Worm (Caenorhabditis elegans): ENCODE data around the gene elo-1.

elo-1 gene

DNA sequence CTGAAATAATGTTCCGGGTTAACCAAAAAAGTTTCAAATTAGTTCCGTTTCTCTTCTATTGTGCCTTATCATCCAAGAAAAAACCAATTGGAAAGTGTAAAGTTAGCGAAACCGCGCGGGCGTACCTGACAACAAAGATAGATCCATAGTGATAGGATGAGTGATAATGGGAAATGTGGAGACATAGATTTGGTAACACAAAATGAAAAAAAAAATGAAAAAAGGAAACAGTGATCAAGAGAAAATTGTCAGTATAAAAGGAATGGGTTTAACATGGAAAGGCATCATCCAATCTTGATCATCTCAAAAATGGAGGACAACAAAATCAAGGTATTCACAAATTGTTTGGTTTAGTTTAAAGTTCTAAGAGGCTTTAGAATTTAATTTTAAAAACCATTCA, 36.9 kb downstream of the elo-1 start, which contains the start of gene col-122:
Gene col-122, plus strand, starts transcription at position 301 of the 400 bp plus-strand sequence.
- TF ChIP-seq T20F7.1 (GFP tag; optimal IDR thresholded peaks at IDR 0.05) (no peak), spr-3 (GFP tag; optimal IDR thresholded peaks at IDR 0.05) (no peak), mxl-2 (GFP tag; conservative IDR thresholded peaks at IDR 0.05) (no peak), zag-1 (tag; optimal IDR thresholded peaks at IDR 0.05) (no peak), cey-2 (tag; optimal IDR thresholded peaks at IDR 0.05; ENCODE audit: borderline replicate concordance, insufficient read depth) (peak; percentile 47)

DNA sequence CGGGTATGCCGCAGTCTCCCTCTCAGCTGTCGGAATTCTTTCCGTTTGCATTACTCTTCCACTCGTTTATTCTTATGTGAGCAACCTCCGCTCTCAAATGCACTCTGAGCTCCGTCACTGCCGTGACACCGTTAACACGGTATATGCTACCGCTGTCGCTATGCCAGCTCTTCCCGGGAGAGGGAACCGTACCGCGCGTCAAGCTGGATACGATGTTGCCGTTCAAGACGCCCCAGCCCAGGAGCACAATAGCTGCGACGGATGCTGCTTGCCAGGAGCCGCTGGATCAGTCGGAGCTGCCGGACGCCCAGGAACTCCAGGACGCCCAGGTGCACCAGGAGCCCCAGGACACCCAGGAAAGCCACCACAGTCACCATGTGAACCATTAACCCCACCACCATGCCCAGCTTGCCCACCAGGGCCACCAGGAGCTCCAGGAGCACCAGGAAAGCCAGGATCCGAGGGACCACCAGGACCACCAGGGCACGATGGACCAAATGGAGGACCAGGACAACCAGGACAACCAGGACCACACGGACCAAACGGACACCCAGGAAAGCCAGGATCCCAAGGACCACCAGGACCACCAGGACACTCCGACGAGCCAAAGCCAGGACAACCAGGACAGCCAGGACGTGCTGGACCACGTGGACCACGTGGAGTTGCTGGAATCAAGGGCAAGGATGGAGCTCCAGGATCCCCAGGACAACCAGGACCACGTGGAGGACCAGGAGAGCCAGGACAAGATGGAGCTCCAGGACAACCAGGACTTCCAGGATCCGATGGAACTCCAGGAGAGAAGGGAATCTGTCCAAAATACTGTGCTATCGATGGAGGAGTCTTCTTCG, 37.6 kb downstream of the elo-1 start:
- TF ChIP-seq ctbp-1 (GFP tag; IDR thresholded peaks at IDR 0.05) (0 out of 2 replicates have a peak, but pooled peaks have one; percentile 38), ztf-11 (tag; optimal IDR thresholded peaks at IDR 0.05) (no peak), madf-5 (GFP tag; IDR thresholded peaks at IDR 0.05) (0 out of 4 replicates have a peak, but pooled peaks of 1 of the 2 experiments have one; percentile 32), mxl-3 (GFP tag; optimal IDR thresholded peaks at IDR 0.05) (peak; percentile 77), Y5F2A.4 (GFP tag; optimal IDR thresholded peaks at IDR 0.05) (no peak), lsy-2 (tag; optimal IDR thresholded peaks at IDR 0.05) (no peak), spr-1 (tag; optimal IDR thresholded peaks at IDR 0.05) (peak; percentile 7), T26A8.4 (GFP tag; IDR thresholded peaks at IDR 0.05) (peak; percentile 36; the same call in 1 of the 2 replicates), madf-9 (GFP tag; conservative IDR thresholded peaks at IDR 0.05) (peak; percentile 30; the same call in 1 of the 2 replicates), set-16 (GFP tag; IDR thresholded peaks at IDR 0.05) (peak; percentile 97), hmg-1.1 (GFP tag; IDR thresholded peaks at IDR 0.05) (0 out of 2 replicates have a peak, but pooled peaks have one; percentile 27), egl-43 (GFP tag; IDR thresholded peaks at IDR 0.05) (0 out of 2 replicates have a peak, but pooled peaks have one; percentile 14), nhr-48 (tag; optimal IDR thresholded peaks at IDR 0.05) (peak; percentile 37)

DNA sequence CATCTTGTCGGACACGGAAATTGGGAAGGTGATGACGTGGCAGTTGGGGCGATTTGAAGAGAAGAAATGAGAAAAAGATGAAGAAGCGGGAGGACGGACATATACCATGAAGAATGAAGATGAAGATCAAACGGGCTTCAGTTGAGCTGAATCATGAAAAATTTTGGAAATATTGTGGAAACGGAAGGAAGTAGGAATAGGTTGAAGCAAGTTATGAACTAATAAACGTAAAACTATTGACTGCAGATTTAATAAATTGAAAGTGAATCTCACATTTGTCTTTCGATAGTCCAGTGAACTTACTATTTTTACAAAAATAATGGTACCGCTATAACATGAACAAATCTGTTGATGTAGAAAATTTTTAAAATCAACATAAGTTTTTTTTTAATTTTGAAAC, 40.3 kb downstream of the elo-1 start, which contains the start of gene lron-14:
Gene lron-14, minus strand, starts transcription at position 101 of the 400 bp plus-strand sequence.
- TF ChIP-seq vab-7 (GFP tag; IDR thresholded peaks at IDR 0.05): no peak

All from whole organism, L4 larva.